Worm (Caenorhabditis elegans) whole organism, L3 larva: ENCODE results near the gene nft-1.

Source experiments
- R02D3.7 ChIP-seq: fragments of 150-350 bp; optimal IDR thresholded peaks from 2 replicates; lab custom pipeline; 2014; ENCODE audit warnings: missing biosample characterization, missing genetic modification characterization
- ZK546.5 ChIP-seq: sonication (generic microtip); optimal IDR thresholded peaks from 2 replicates; lab custom pipeline; 2017; ENCODE audit warnings: missing biosample characterization, missing genetic modification characterization
- ama-1 ChIP-seq: fragments of 150-350 bp; optimal IDR thresholded peaks from 2 replicates; lab custom pipeline; 2018
- ceh-16 ChIP-seq: sonication (generic microtip); optimal IDR thresholded peaks from 2 replicates; lab custom pipeline; 2017; ENCODE audit warnings: missing biosample characterization, missing genetic modification characterization
- ceh-28 ChIP-seq: fragments of 150-350 bp; optimal IDR thresholded peaks from 2 replicates; lab custom pipeline; 2014; ENCODE audit warnings: missing biosample characterization, missing genetic modification reagents, missing genetic modification characterization
- ceh-82 ChIP-seq: fragments of 150-350 bp; optimal IDR thresholded peaks from 2 replicates; lab custom pipeline; 2014; ENCODE audit warnings: missing biosample characterization, missing genetic modification characterization
- daf-12 ChIP-seq: fragments of 150-350 bp; optimal IDR thresholded peaks from 2 replicates; lab custom pipeline; 2014; ENCODE audit warnings: missing biosample characterization, missing genetic modification reagents, missing genetic modification characterization
- egl-27 ChIP-seq: sonication (generic microtip); optimal IDR thresholded peaks from 4 replicates; lab custom pipeline; 2017; ENCODE audit warnings: missing biosample characterization, missing genetic modification reagents, missing genetic modification characterization
- egl-5 ChIP-seq: fragments of 150-350 bp; optimal IDR thresholded peaks from 2 replicates; lab custom pipeline; 2017; ENCODE audit warnings: missing biosample characterization, missing genetic modification reagents, missing genetic modification characterization, inconsistent platforms
- elt-1 ChIP-seq: fragments of 150-350 bp; optimal IDR thresholded peaks from 2 replicates; lab custom pipeline; 2014; ENCODE audit warnings: missing biosample characterization, missing genetic modification characterization
- elt-2 ChIP-seq: sonication (generic microtip); optimal IDR thresholded peaks from 2 replicates; lab custom pipeline; 2016; ENCODE audit warnings: missing genetic modification reagents, mild to moderate bottlenecking, missing genetic modification characterization, missing compliant biosample characterization
- elt-3 ChIP-seq, 3 experiments: fragments of 150-350 bp in 1 of 3; sonication (generic microtip) in 2 of 3; optimal IDR thresholded peaks; 2 replicates in 2 of 3; 4 replicates in 1 of 3; lab custom pipeline; 2014 to 2017; ENCODE audit warnings: missing biosample characterization in 3 of 3, missing genetic modification characterization in 3 of 3
- eor-1 ChIP-seq, 2 experiments: fragments of 150-350 bp; optimal IDR thresholded peaks; 2 replicates each; lab custom pipeline; 2014 to 2018; ENCODE audit warnings: missing biosample characterization in 2 of 2, missing genetic modification characterization in 2 of 2
- fkh-10 ChIP-seq: sonication (generic microtip); optimal IDR thresholded peaks from 2 replicates; lab custom pipeline; 2017; ENCODE audit warnings: missing biosample characterization, missing genetic modification reagents, missing genetic modification characterization
- fkh-2 ChIP-seq: fragments of 150-350 bp; optimal IDR thresholded peaks from 2 replicates; lab custom pipeline; 2014; ENCODE audit warnings: missing biosample characterization, missing genetic modification reagents, missing genetic modification characterization
- fos-1 ChIP-seq: fragments of 150-350 bp; optimal IDR thresholded peaks from 2 replicates; lab custom pipeline; 2014; ENCODE audit warnings: missing biosample characterization, missing genetic modification characterization
- hmg-11 ChIP-seq: sonication (generic microtip); optimal IDR thresholded peaks from 2 replicates; lab custom pipeline; 2016; ENCODE audit warnings: missing genetic modification characterization, missing compliant biosample characterization
- jun-1 ChIP-seq: fragments of 150-350 bp; optimal IDR thresholded peaks from 2 replicates; lab custom pipeline; 2014; ENCODE audit warnings: missing biosample characterization, missing genetic modification reagents, missing genetic modification characterization
- lin-15B ChIP-seq: fragments of 150-350 bp; optimal IDR thresholded peaks from 2 replicates; lab custom pipeline; 2014; ENCODE audit warnings: missing biosample characterization, missing genetic modification characterization
- lin-39 ChIP-seq: fragments of 150-350 bp; optimal IDR thresholded peaks from 2 replicates; lab custom pipeline; 2018; ENCODE audit warnings: missing biosample characterization, missing genetic modification reagents, missing genetic modification characterization
- mdl-1 ChIP-seq: fragments of 150-350 bp; optimal IDR thresholded peaks from 2 replicates; lab custom pipeline; 2014; ENCODE audit warnings: missing biosample characterization, missing genetic modification characterization
- nfya-1 ChIP-seq: sonication (generic microtip); optimal IDR thresholded peaks from 2 replicates; lab custom pipeline; 2017; ENCODE audit warnings: missing genetic modification characterization, mild to moderate bottlenecking, missing compliant biosample characterization, antibody characterized with exemption, moderate library complexity; ENCODE audit not compliant: insufficient read depth
- nhr-11 ChIP-seq: fragments of 150-350 bp; optimal IDR thresholded peaks from 2 replicates; lab custom pipeline; 2014; ENCODE audit warnings: missing biosample characterization, missing genetic modification characterization
- nhr-12 ChIP-seq: fragments of 150-350 bp; optimal IDR thresholded peaks from 2 replicates; lab custom pipeline; 2014; ENCODE audit warnings: missing biosample characterization, missing genetic modification characterization
- nhr-23 ChIP-seq: fragments of 150-350 bp; optimal IDR thresholded peaks from 2 replicates; lab custom pipeline; 2014; ENCODE audit warnings: missing biosample characterization, missing genetic modification reagents, missing genetic modification characterization
- nhr-237 ChIP-seq: fragments of 150-350 bp; optimal IDR thresholded peaks from 2 replicates; lab custom pipeline; 2014; ENCODE audit warnings: missing biosample characterization, missing genetic modification characterization
- nhr-25 ChIP-seq: sonication (generic microtip); optimal IDR thresholded peaks from 2 replicates; lab custom pipeline; 2017; ENCODE audit warnings: missing biosample characterization, missing genetic modification characterization
- nhr-28 ChIP-seq: fragments of 150-350 bp; optimal IDR thresholded peaks from 2 replicates; lab custom pipeline; 2014; ENCODE audit warnings: missing biosample characterization, missing genetic modification characterization
- nhr-43 ChIP-seq: sonication (generic microtip); optimal IDR thresholded peaks from 2 replicates; lab custom pipeline; 2016; ENCODE audit warnings: mild to moderate bottlenecking, missing genetic modification characterization, missing compliant biosample characterization; ENCODE audit not compliant: poor library complexity, severe bottlenecking
- pqm-1 ChIP-seq: fragments of 150-350 bp; optimal IDR thresholded peaks from 2 replicates; lab custom pipeline; 2017; ENCODE audit warnings: missing biosample characterization, missing genetic modification characterization, inconsistent platforms
- sea-2 ChIP-seq: fragments of 150-350 bp; sonication (generic microtip); optimal IDR thresholded peaks from 4 replicates; lab custom pipeline; 2014; ENCODE audit warnings: missing biosample characterization, missing genetic modification reagents, missing genetic modification characterization
- skn-1 ChIP-seq: fragments of 150-350 bp; optimal IDR thresholded peaks from 2 replicates; lab custom pipeline; 2014; ENCODE audit warnings: missing biosample characterization, missing genetic modification characterization
- snpc-4 ChIP-seq: fragments of 150-350 bp; optimal IDR thresholded peaks from 2 replicates; lab custom pipeline; 2014; ENCODE audit warnings: missing biosample characterization, missing genetic modification characterization
- tbx-2 ChIP-seq: sonication (generic microtip); optimal IDR thresholded peaks from 2 replicates; lab custom pipeline; 2016; ENCODE audit warnings: mild to moderate bottlenecking, missing genetic modification characterization, missing compliant biosample characterization
- unc-39 ChIP-seq: sonication (generic microtip); optimal IDR thresholded peaks from 4 replicates; lab custom pipeline; 2017; ENCODE audit warnings: missing biosample characterization, missing genetic modification characterization
- unc-62 ChIP-seq: fragments of 150-350 bp; sonication (generic microtip); optimal IDR thresholded peaks from 4 replicates; lab custom pipeline; 2014; ENCODE audit warnings: missing biosample characterization, missing genetic modification reagents, missing genetic modification characterization
- zag-1 ChIP-seq: fragments of 150-350 bp; optimal IDR thresholded peaks from 2 replicates; lab custom pipeline; 2014; ENCODE audit warnings: missing biosample characterization, missing genetic modification characterization
- ztf-4 ChIP-seq: fragments of 150-350 bp; optimal IDR thresholded peaks from 2 replicates; lab custom pipeline; 2014; ENCODE audit warnings: missing biosample characterization, missing genetic modification characterization

Gene nft-1

ce11 chrIII:11930899-11931298, 7.2 kb downstream of the nft-1 start:
- TF ChIP-seq egl-27 (tag; lab: Kevin White, UChicago) (no peak), nhr-28 (no peak), skn-1 (tag; lab: Kevin White, UChicago) (no peak), unc-39 (tag; lab: Kevin White, UChicago) (no peak), ceh-28 (tag; lab: Kevin White, UChicago) (no peak), ama-1 (no peak), sea-2 (no peak), nhr-25 (tag; lab: Kevin White, UChicago) (no peak), elt-1 (tag; lab: Kevin White, UChicago) (no peak), nhr-237 (no peak), fkh-2 (tag; lab: Kevin White, UChicago) (no peak), ceh-16 (tag; lab: Kevin White, UChicago) (no peak), mdl-1 (tag; lab: Kevin White, UChicago) (no peak)

DNA sequence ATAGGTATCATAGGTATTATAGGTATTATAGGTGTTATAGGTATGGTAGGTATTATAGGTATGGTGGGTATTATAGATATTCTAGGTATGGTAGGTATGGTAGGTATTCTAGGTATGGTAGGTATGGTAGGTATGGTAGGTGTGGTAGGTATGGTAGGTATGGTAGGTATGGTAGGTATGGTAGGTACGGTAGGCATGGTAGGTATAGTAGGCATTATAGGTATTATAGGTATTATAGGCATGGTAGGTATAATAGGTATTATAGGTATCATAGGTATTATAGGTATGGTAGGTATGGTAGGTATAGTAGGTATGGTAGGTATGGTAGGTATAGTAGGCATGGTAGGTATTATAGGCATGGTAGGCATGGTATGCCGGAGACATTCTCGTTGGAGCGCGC, 8.3 kb downstream of the nft-1 start:
- TF ChIP-seq unc-62 (GFP tag; lab: Kevin White, UChicago) (no peak), fos-1 (tag; lab: Kevin White, UChicago) (no peak), elt-3 (tag; optimal IDR thresholded peaks at IDR 0.05; lab: Kevin White, UChicago) (no peak), nhr-25 (tag; lab: Kevin White, UChicago) (no peak), ZK546.5 (no peak), pqm-1 (tag; lab: Kevin White, UChicago) (no peak), egl-27 (tag; lab: Kevin White, UChicago) (no peak), nhr-43 (no peak), nhr-23 (tag; lab: Kevin White, UChicago) (no peak), nhr-12 (tag; lab: Kevin White, UChicago) (no peak), ceh-82 (tag; lab: Kevin White, UChicago) (no peak), hmg-11 (no peak), egl-5 (tag; lab: Kevin White, UChicago) (no peak), lin-39 (tag; lab: Kevin White, UChicago) (no peak), nhr-11 (tag; lab: Kevin White, UChicago) (no peak)

ce11 chrIII:11933539-11933938, 9.9 kb downstream of the nft-1 start, which contains the start of gene dolk-1:
dolk-1 (minus strand) TSS chrIII:11933639.
- TF ChIP-seq jun-1 (tag; lab: Kevin White, UChicago), result no peak
- no peak for TF ChIP-seq eor-1 (tag; optimal IDR thresholded peaks at IDR 0.05; lab: Kevin White, UChicago)
- no peak for TF ChIP-seq tbx-2 (tag; lab: Kevin White, UChicago)
- TF ChIP-seq lin-15B (tag; lab: Kevin White, UChicago), result no peak
- no peak for TF ChIP-seq fkh-2 (tag; lab: Kevin White, UChicago)
- no peak for TF ChIP-seq zag-1 (tag; lab: Kevin White, UChicago)
- no peak for TF ChIP-seq nhr-25 (tag; lab: Kevin White, UChicago)
- no peak for TF ChIP-seq elt-2
- TF ChIP-seq ZK546.5, result no peak
- no peak for TF ChIP-seq daf-12 (tag; lab: Kevin White, UChicago)
- no peak for TF ChIP-seq unc-39 (tag; lab: Kevin White, UChicago)
- no peak for TF ChIP-seq snpc-4 (tag; lab: Kevin White, UChicago)
- no peak for TF ChIP-seq fkh-10 (GFP tag; lab: Kevin White, UChicago)
- no peak for TF ChIP-seq nhr-28
- TF ChIP-seq egl-27 (tag; lab: Kevin White, UChicago), result no peak
- TF ChIP-seq ceh-16 (tag; lab: Kevin White, UChicago), result no peak

ce11 chrIII:11935032-11935947, 11.6 kb downstream of the nft-1 start:
- TF ChIP-seq nfya-1 (tag; lab: Kevin White, UChicago) (peak; percentile 99), R02D3.7 (tag; lab: Kevin White, UChicago) (no peak), ztf-4 (tag; lab: Kevin White, UChicago) (no peak), lin-15B (tag; lab: Kevin White, UChicago) (peak; percentile 47)
